Worm (Caenorhabditis elegans): ENCODE results near the gene ZK546.2.

DNA sequence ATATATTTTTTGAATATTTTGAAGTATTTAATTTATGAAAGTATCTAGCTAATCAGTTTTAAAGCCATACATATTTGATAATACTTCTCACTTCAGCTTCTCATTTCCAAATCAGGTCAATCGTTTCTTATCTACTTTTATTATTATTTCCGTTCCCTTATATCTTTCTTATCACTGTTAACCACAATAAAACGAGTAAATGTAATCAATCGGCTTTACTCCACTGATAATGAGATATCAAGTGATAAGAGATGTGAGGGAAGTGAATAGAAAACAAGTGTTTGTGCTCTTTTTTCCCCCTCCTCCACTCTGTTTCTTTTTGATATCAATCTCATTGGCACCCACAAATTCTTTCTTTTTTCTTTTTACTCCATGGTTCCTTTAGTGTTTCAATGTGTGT lies 20.7 kb downstream of the ZK546.2 start:
- TF ChIP-seq lin-39 (tag; optimal IDR thresholded peaks at IDR 0.05) (no peak), nhr-11 (tag; optimal IDR thresholded peaks at IDR 0.05) (no peak), unc-62 (GFP tag; optimal IDR thresholded peaks at IDR 0.05) (no peak), nhr-28 (tag; optimal IDR thresholded peaks at IDR 0.05) (no peak), nfya-1 (tag; optimal IDR thresholded peaks at IDR 0.05; ENCODE audit: insufficient read depth) (no peak)
